Worm (Caenorhabditis elegans): ENCODE results near the gene col-87.

DNA sequence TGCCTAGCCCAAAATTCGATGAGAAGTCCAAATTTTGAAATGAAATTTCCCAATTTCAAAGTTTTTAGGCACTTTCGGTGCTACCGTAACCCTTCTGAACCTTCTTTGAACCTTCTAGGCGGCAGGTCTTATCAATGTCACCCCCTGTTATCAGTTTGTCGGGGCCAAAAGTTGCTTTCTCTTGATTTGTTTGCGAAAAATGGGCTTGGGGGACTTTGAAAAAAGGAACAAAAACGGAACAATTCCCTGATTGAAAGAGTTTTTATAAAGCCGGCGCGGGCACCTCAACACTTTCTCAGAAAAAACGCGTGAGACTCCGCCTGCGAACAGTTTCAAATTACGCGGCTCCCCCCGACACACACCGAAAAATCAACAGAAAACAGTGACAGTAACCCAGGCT, 41.3 kb downstream of the col-87 start:
- no peak for TF ChIP-seq lin-15B (tag; optimal IDR thresholded peaks at IDR 0.05)
- no peak for TF ChIP-seq unc-130 (GFP tag; optimal IDR thresholded peaks at IDR 0.05)
- TF ChIP-seq jun-1 (tag; optimal IDR thresholded peaks at IDR 0.05), result no peak
- TF ChIP-seq zfp-3 (GFP tag; conservative IDR thresholded peaks at IDR 0.05), result no peak
- no peak for TF ChIP-seq unc-62 (GFP tag; optimal IDR thresholded peaks at IDR 0.05 in 1 of 2)
- TF ChIP-seq unc-62 (tag; optimal IDR thresholded peaks at IDR 0.05), result no peak
- TF ChIP-seq snpc-4 (tag; optimal IDR thresholded peaks at IDR 0.05), result no peak
- no peak for TF ChIP-seq ceh-44 (GFP tag; IDR thresholded peaks at IDR 0.05)

All from whole organism, L4 larva.